Fruit fly (Drosophila melanogaster) whole organism, embryonic: ENCODE results near the gene mthl11.

ENCODE experiments used
- ATbp ChIP-seq: fragments of 200-800 bp; sonication (Bioruptor generic); optimal IDR thresholded peaks from 2 replicates; lab custom pipeline; 2017; ENCODE audit warnings: missing biosample characterization, mild to moderate bottlenecking, missing genetic modification characterization, missing genetic modification reagents
- Atf6 ChIP-seq: fragments of 200-800 bp; sonication (Bioruptor generic); IDR thresholded peaks from 2 replicates; pipeline ENCODE4 v1.3.6; 2022; ENCODE audit warnings: missing biosample characterization, missing genetic modification characterization
- B-H2 ChIP-seq: fragments of 200-800 bp; sonication (Bioruptor generic); optimal IDR thresholded peaks from 2 replicates; lab custom pipeline; 2018; ENCODE audit warnings: missing biosample characterization, mild to moderate bottlenecking, missing genetic modification characterization
- CG10147 ChIP-seq: fragments of 200-800 bp; sonication (Bioruptor generic); optimal IDR thresholded peaks from 2 replicates; lab custom pipeline; 2019; ENCODE audit warnings: missing biosample characterization, mild to moderate bottlenecking, missing genetic modification characterization, moderate library complexity
- CG11085 ChIP-seq: fragments of 200-800 bp; sonication (Bioruptor generic); IDR thresholded peaks from 2 replicates; pipeline ENCODE4 v1.3.6; 2022; ENCODE audit warnings: missing biosample characterization, missing genetic modification characterization
- CG13287 ChIP-seq: fragments of 200-800 bp; sonication (Bioruptor generic); IDR thresholded peaks from 2 replicates; pipeline ENCODE4 v1.3.6; 2022; ENCODE audit warnings: missing biosample characterization, missing genetic modification characterization; ENCODE audit not compliant: partially characterized antibody
- CG13894 ChIP-seq: fragments of 200-800 bp; sonication (Bioruptor generic); optimal IDR thresholded peaks from 3 replicates; lab custom pipeline; 2018; ENCODE audit warnings: missing biosample characterization, mild to moderate bottlenecking, missing genetic modification characterization, moderate library complexity
- CG14014 ChIP-seq: fragments of 200-800 bp; sonication (Bioruptor generic); IDR thresholded peaks from 2 replicates; pipeline ENCODE4 v1.3.6; 2022; ENCODE audit warnings: missing biosample characterization, missing genetic modification characterization
- CG15479 ChIP-seq: fragments of 200-800 bp; sonication (Bioruptor generic); optimal IDR thresholded peaks from 3 replicates; lab custom pipeline; 2019; ENCODE audit warnings: missing biosample characterization, mild to moderate bottlenecking, missing genetic modification characterization, moderate library complexity
- CG17359 ChIP-seq: fragments of 200-800 bp; sonication (Bioruptor generic); optimal IDR thresholded peaks from 3 replicates; lab custom pipeline; 2018; ENCODE audit warnings: missing biosample characterization, mild to moderate bottlenecking, missing genetic modification characterization, moderate library complexity
- CG18599 ChIP-seq: fragments of 200-800 bp; sonication (Bioruptor generic); optimal IDR thresholded peaks from 3 replicates; lab custom pipeline; 2017; ENCODE audit warnings: missing biosample characterization, missing genetic modification characterization, mild to moderate bottlenecking, moderate library complexity, missing genetic modification reagents
- CG2120 ChIP-seq: fragments of 200-800 bp; sonication (Bioruptor generic); optimal IDR thresholded peaks from 3 replicates; lab custom pipeline; 2016; ENCODE audit warnings: missing biosample characterization, missing genetic modification characterization
- CG2678 ChIP-seq: fragments of 200-800 bp; sonication (Bioruptor generic); optimal IDR thresholded peaks from 3 replicates; lab custom pipeline; 2019; ENCODE audit warnings: missing biosample characterization, mild to moderate bottlenecking, missing genetic modification characterization, moderate library complexity
- CG6765 ChIP-seq: fragments of 200-800 bp; sonication (Bioruptor generic); optimal IDR thresholded peaks from 3 replicates; lab custom pipeline; 2017; ENCODE audit warnings: missing biosample characterization, mild to moderate bottlenecking, missing genetic modification characterization
- CG8290 ChIP-seq, 3 experiments: fragments of 200-800 bp; sonication (Bioruptor generic); optimal IDR thresholded peaks; 2 replicates each; lab custom pipeline; 2016 to 2019; ENCODE audit warnings: missing biosample characterization in 3 of 3, missing genetic modification characterization in 3 of 3, mild to moderate bottlenecking in 2 of 3, moderate library complexity in 1 of 3
- Doc3 ChIP-seq: fragments of 200-800 bp; sonication (Bioruptor generic); IDR thresholded peaks from 3 replicates; pipeline ENCODE4 v1.3.6; 2022; ENCODE audit warnings: missing biosample characterization, missing genetic modification characterization; ENCODE audit not compliant: partially characterized antibody
- Dref ChIP-seq: fragments of 200-800 bp; sonication (Bioruptor generic); IDR thresholded peaks from 2 replicates; pipeline ENCODE4 v1.3.6; 2022; ENCODE audit warnings: missing biosample characterization, missing genetic modification characterization
- Eip74EF ChIP-seq, 2 experiments: fragments of 200-800 bp in 1 of 2; fragments of >200 bp in 1 of 2; sonication (Bioruptor generic) in 1 of 2; optimal IDR thresholded peaks; 2 replicates each; lab custom pipeline; 2017 to 2019; ENCODE audit warnings: missing biosample characterization in 2 of 2, missing genetic modification characterization in 2 of 2, mild to moderate bottlenecking in 1 of 2, moderate library complexity in 1 of 2
- Ets97D ChIP-seq: fragments of 200-800 bp; sonication (Bioruptor generic); optimal IDR thresholded peaks from 3 replicates; lab custom pipeline; 2016; ENCODE audit warnings: missing biosample characterization, missing genetic modification characterization
- HHEX ChIP-seq: fragments of 200-800 bp; sonication (Bioruptor generic); optimal IDR thresholded peaks from 3 replicates; lab custom pipeline; 2017; ENCODE audit warnings: missing biosample characterization, mild to moderate bottlenecking, missing genetic modification characterization, missing genetic modification reagents
- Hand ChIP-seq: fragments of 200-800 bp; sonication (Bioruptor generic); optimal IDR thresholded peaks from 2 replicates; lab custom pipeline; 2017; ENCODE audit warnings: mild to moderate bottlenecking, missing biosample characterization, missing genetic modification reagents, missing genetic modification characterization
- Hmr ChIP-seq: fragments of 200-800 bp; sonication (Bioruptor generic); optimal IDR thresholded peaks from 3 replicates; lab custom pipeline; 2017; ENCODE audit warnings: mild to moderate bottlenecking, missing biosample characterization, missing genetic modification reagents, missing genetic modification characterization
- Med ChIP-seq: fragments of 200-800 bp; sonication (Bioruptor generic); peaks from one replicate; lab custom pipeline; 2016; ENCODE audit warnings: missing biosample characterization, missing genetic modification characterization, mild to moderate bottlenecking, inconsistent platforms, moderate library complexity
- PHDP ChIP-seq: fragments of 200-800 bp; sonication (Bioruptor generic); optimal IDR thresholded peaks from 3 replicates; lab custom pipeline; 2018; ENCODE audit warnings: missing biosample characterization, mild to moderate bottlenecking, missing genetic modification characterization, moderate library complexity
- Pdp1 ChIP-seq, 2 experiments: fragments of 200-800 bp; sonication (Bioruptor generic); optimal IDR thresholded peaks; 3 replicates each; lab custom pipeline; 2016; ENCODE audit warnings: missing biosample characterization in 2 of 2, missing genetic modification characterization in 2 of 2, mild to moderate bottlenecking in 1 of 2, moderate library complexity in 1 of 2
- ato ChIP-seq: fragments of 200-800 bp; sonication (Bioruptor generic); IDR thresholded peaks from 2 replicates; pipeline ENCODE4 v1.3.6; 2022; ENCODE audit warnings: missing biosample characterization, missing genetic modification characterization; ENCODE audit not compliant: partially characterized antibody
- bab2 ChIP-seq: fragments of 200-800 bp; sonication (Bioruptor generic); optimal IDR thresholded peaks from 2 replicates; lab custom pipeline; 2016; ENCODE audit warnings: missing biosample characterization, missing genetic modification characterization
- cas ChIP-seq: fragments of 200-800 bp; sonication (Bioruptor generic); IDR thresholded peaks from 2 replicates; pipeline ENCODE4 v1.3.6; 2022; ENCODE audit warnings: missing biosample characterization, missing genetic modification characterization
- chinmo ChIP-seq: fragments of 200-800 bp; sonication (Bioruptor generic); IDR thresholded peaks from 4 replicates; pipeline ENCODE4 v1.3.6; 2022; ENCODE audit warnings: missing biosample characterization, missing genetic modification characterization; ENCODE audit not compliant: partially characterized antibody
- cwo ChIP-seq: fragments of 200-800 bp; sonication (Bioruptor generic); optimal IDR thresholded peaks from 3 replicates; lab custom pipeline; 2017; ENCODE audit warnings: missing biosample characterization, missing genetic modification characterization, mild to moderate bottlenecking, moderate library complexity, missing genetic modification reagents
- fd3F ChIP-seq: fragments of 200-800 bp; sonication (Bioruptor generic); optimal IDR thresholded peaks from 2 replicates; lab custom pipeline; 2018; ENCODE audit warnings: missing biosample characterization, mild to moderate bottlenecking, missing genetic modification characterization, moderate library complexity
- gcm ChIP-seq: fragments of 200-800 bp; sonication (Bioruptor generic); optimal IDR thresholded peaks from 2 replicates; lab custom pipeline; 2019; ENCODE audit warnings: missing biosample characterization, mild to moderate bottlenecking, missing genetic modification characterization, moderate library complexity
- gfzf ChIP-seq: fragments of 200-800 bp; sonication (Bioruptor generic); optimal IDR thresholded peaks from 2 replicates; lab custom pipeline; 2016; ENCODE audit warnings: missing biosample characterization, mild to moderate bottlenecking, missing genetic modification characterization, moderate library complexity
- gro ChIP-seq: fragments of 200-800 bp; sonication (Bioruptor generic); optimal IDR thresholded peaks from 2 replicates; lab custom pipeline; 2016; ENCODE audit warnings: missing biosample characterization, missing genetic modification characterization
- lola ChIP-seq, 3 experiments: fragments of >200 bp in 2 of 3; fragments of 200-800 bp in 1 of 3; sonication (Bioruptor generic) in 1 of 3; optimal IDR thresholded peaks; 2 replicates each; lab custom pipeline; 2017 to 2019; ENCODE audit warnings: missing biosample characterization in 3 of 3, missing genetic modification characterization in 3 of 3, mild to moderate bottlenecking in 1 of 3, moderate library complexity in 1 of 3
- odd ChIP-seq: fragments of 200-800 bp; sonication (Bioruptor generic); optimal IDR thresholded peaks from 2 replicates; lab custom pipeline; 2017; ENCODE audit warnings: missing biosample characterization, mild to moderate bottlenecking, missing genetic modification characterization
- pros ChIP-seq: fragments of 200-800 bp; sonication (Bioruptor generic); optimal IDR thresholded peaks from 3 replicates; lab custom pipeline; 2019; ENCODE audit warnings: missing biosample characterization, mild to moderate bottlenecking, missing genetic modification characterization, moderate library complexity
- pzg ChIP-seq: fragments of 200-800 bp; sonication (Bioruptor generic); optimal IDR thresholded peaks from 3 replicates; lab custom pipeline; 2018; ENCODE audit warnings: missing biosample characterization, mild to moderate bottlenecking, missing genetic modification characterization, moderate library complexity
- repo ChIP-seq: fragments of 200-800 bp; sonication (Bioruptor generic); optimal IDR thresholded peaks from 2 replicates; lab custom pipeline; 2016; ENCODE audit warnings: missing biosample characterization, missing genetic modification characterization
- rib ChIP-seq: fragments of 200-800 bp; sonication (Bioruptor generic); IDR thresholded peaks from 2 replicates; pipeline ENCODE4 v1.3.6; 2022; ENCODE audit warnings: missing biosample characterization, missing genetic modification characterization
- ro ChIP-seq: fragments of 200-800 bp; sonication (Bioruptor generic); IDR thresholded peaks from 2 replicates; pipeline ENCODE4 v1.3.6; 2022; ENCODE audit warnings: missing biosample characterization, missing genetic modification characterization
- schlank ChIP-seq: fragments of 200-800 bp; sonication (Bioruptor generic); optimal IDR thresholded peaks from 2 replicates; lab custom pipeline; 2018; ENCODE audit warnings: missing biosample characterization, mild to moderate bottlenecking, missing genetic modification characterization
- sd ChIP-seq: fragments of 200-800 bp; sonication (Bioruptor generic); optimal IDR thresholded peaks from 3 replicates; lab custom pipeline; 2018; ENCODE audit warnings: missing biosample characterization, mild to moderate bottlenecking, missing genetic modification characterization, moderate library complexity
- sens ChIP-seq: fragments of 200-800 bp; sonication (Bioruptor generic); peaks from one replicate; lab custom pipeline; 2016; ENCODE audit warnings: missing biosample characterization, missing genetic modification characterization
- slou ChIP-seq: fragments of 200-800 bp; sonication (Bioruptor generic); optimal IDR thresholded peaks from 3 replicates; lab custom pipeline; 2016; ENCODE audit warnings: missing biosample characterization, missing genetic modification characterization
- sug ChIP-seq: fragments of 200-800 bp; optimal IDR thresholded peaks from 2 replicates; lab custom pipeline; 2019; ENCODE audit warnings: missing biosample characterization, mild to moderate bottlenecking, missing genetic modification characterization, moderate library complexity

The mthl11 gene

dm6 chr3R:10389877-10390468 is 10.9 kb upstream of the mthl11 start (continued):
- peak; percentile 38 for TF ChIP-seq gfzf (GFP tag; lab: Kevin White, UChicago)
- no peak for TF ChIP-seq cas
- TF ChIP-seq pzg: no peak
- TF ChIP-seq CG6765 (GFP tag; lab: Kevin White, UChicago): no peak
- TF ChIP-seq CG13287 (GFP tag; lab: Robert Waterston, UW): peak; percentile 56; the same call in 1 of the 2 replicates
- 0 out of 3 replicates have a peak, but pooled peaks have one; percentile 31 for TF ChIP-seq Doc3
- peak; percentile 36; the same call in 1 of the 2 replicates for TF ChIP-seq ato (GFP tag; lab: Robert Waterston, UW)
- TF ChIP-seq fd3F (GFP tag; lab: Kevin White, UChicago): no peak
- no peak for TF ChIP-seq CG8290 (GFP tag; optimal IDR thresholded peaks at IDR 0.05; lab: Kevin White, UChicago)
- peak in 1 of 2 experiments; percentile 1 for TF ChIP-seq CG8290 (tag; optimal IDR thresholded peaks at IDR 0.05; lab: Kevin White, UChicago)
- TF ChIP-seq gcm (GFP tag; lab: Kevin White, UChicago): no peak
- TF ChIP-seq, all 482 proteins: peak for 15

dm6 chr3R:10390914-10391377 is 9.9 kb upstream of the mthl11 start:
- TF ChIP-seq gro (GFP tag; lab: Kevin White, UChicago) (peak; percentile 62), Dref (no peak), CG10147 (GFP tag; lab: Kevin White, UChicago) (peak; percentile 23), repo (GFP tag; lab: Kevin White, UChicago) (no peak), cwo (peak; percentile 98), CG2678 (peak; percentile 66), ro (no peak), B-H2 (GFP tag; lab: Kevin White, UChicago) (peak; percentile 11), CG2120 (GFP tag; lab: Kevin White, UChicago) (peak; percentile 16), Eip74EF (GFP tag; optimal IDR thresholded peaks at IDR 0.05; lab: Kevin White, UChicago) (peak in 1 of 2 experiments; percentile 21), pros (GFP tag; lab: Kevin White, UChicago) (no peak), CG15479 (GFP tag; lab: Kevin White, UChicago) (peak; percentile 6), CG13894 (tag; lab: Kevin White, UChicago) (peak; percentile 20), lola (GFP tag; optimal IDR thresholded peaks at IDR 0.05; lab: Kevin White, UChicago) (no peak), Ets97D (peak; percentile 15), ATbp (GFP tag; lab: Kevin White, UChicago) (peak; percentile 25), rib (0 out of 2 replicates have a peak, but pooled peaks have one; percentile 31), schlank (peak; percentile 28), Pdp1 (GFP tag; optimal IDR thresholded peaks at IDR 0.05; lab: Kevin White, UChicago) (peak in 1 of 2 experiments; percentile 65), HHEX (GFP tag; lab: Kevin White, UChicago) (peak; percentile 65), CG17359 (peak; percentile 48), Hand (GFP tag; lab: Kevin White, UChicago) (peak; percentile 23), Med (GFP tag; lab: Kevin White, UChicago) (peak; percentile 92), Atf6 (GFP tag; lab: Robert Waterston, UW) (peak; percentile 12; the same call in 1 of the 2 replicates), CG18599 (GFP tag; lab: Kevin White, UChicago) (peak; percentile 61), chinmo (GFP tag; lab: Robert Waterston, UW) (0 out of 4 replicates have a peak, but pooled peaks have one; percentile 62), sug (tag; lab: Kevin White, UChicago) (peak; percentile 69), sens (peak; percentile 74), PHDP (tag; lab: Kevin White, UChicago) (peak; percentile 16), Hmr (peak; percentile 63), CG11085 (no peak), odd (GFP tag; lab: Kevin White, UChicago) (peak; percentile 15), slou (GFP tag; lab: Kevin White, UChicago) (no peak), CG14014 (GFP tag; lab: Robert Waterston, UW) (no peak), sd (tag; lab: Kevin White, UChicago) (peak; percentile 56), bab2 (GFP tag; lab: Kevin White, UChicago) (peak; percentile 60)
